Fruit fly (Drosophila melanogaster) ovary, adult (tissue): Measurements from ENCODE around the gene Neurochondrin.
A peak's percentile ranks its signal among the peaks of the same experiment; 100 is the strongest.

Experiments used
- CG17801 ChIP-seq: fragments of 200-800 bp; optimal IDR thresholded peaks from 2 replicates; lab custom pipeline; 2019; ENCODE audit warnings: missing biosample characterization, mild to moderate bottlenecking, missing genetic modification characterization, moderate library complexity; ENCODE audit not compliant: partially characterized antibody

Gene Neurochondrin

DNA sequence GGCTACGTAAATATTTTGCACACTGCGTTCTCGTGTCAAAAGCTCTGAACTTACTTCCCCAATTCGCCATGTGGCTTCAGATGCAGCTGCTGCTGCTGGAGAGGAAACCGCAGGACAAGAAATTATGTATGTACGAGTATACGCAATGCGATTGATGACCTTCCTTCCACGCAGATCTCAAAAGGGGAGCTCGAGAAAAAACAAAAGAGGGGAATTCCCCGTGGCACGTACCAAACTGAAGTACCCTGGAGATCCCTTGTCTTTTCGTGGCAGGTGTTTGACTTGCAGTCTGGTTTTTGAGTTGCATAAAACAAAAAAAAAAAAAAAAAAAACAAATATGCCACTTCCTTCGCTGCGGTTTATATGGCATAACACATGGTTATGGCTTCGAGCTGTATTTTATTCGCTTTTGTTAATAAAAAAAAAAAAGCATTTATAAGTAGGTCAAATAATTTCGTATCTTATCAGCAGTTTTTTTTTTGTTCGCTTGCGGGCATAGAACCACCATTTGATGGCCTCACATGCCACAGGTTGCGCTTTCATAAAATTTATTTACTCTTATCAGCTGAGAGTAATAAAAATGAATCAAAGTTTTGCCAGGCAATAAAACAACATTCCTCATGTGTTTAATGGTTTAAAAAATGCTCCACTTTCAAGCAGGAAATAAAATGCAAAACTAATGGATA is 35.3 kb upstream of the Neurochondrin start:
- TF ChIP-seq CG17801 (GFP tag; lab: Kevin White, UChicago): no peak

DNA sequence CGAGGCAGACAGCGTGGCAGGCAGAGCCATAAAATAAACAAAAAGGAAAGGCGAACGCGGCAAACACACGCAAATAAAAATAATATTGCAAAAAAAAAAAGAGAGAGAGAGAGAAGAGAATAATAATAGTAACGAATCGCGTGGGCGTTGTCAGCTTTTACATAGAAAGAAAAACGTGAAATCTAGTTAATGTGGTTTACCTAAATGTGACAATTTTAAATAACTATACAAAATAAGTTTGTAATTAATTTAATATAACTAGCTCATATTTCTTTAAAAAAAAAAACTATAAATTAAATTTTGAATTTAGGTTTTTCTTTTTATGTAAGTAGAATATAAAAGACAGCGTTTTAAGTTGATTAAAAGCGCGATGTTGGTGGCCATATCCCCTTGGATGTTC is 34.4 kb upstream of the Neurochondrin start:
- TF ChIP-seq CG17801 (GFP tag; lab: Kevin White, UChicago): no peak

DNA sequence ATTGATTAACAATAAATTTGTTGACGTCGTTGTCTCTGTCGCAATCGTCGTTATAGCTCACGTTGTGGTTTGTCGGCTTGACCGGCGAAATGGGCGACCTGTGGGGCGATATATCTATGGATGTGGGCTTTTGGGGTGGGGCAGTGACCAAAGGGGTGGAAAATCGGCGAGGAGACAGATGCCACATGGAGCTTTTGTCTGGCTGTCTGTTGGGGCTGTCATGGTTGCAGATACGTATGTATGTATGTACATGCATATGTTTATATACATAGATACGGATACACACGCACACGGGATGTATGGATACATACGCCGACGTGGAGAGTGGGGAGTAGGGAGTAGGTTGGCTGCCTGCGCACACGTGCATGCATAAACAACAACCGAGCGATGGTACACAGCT is 33.0 kb upstream of the Neurochondrin start:
- no peak for TF ChIP-seq CG17801 (GFP tag; lab: Kevin White, UChicago)

DNA sequence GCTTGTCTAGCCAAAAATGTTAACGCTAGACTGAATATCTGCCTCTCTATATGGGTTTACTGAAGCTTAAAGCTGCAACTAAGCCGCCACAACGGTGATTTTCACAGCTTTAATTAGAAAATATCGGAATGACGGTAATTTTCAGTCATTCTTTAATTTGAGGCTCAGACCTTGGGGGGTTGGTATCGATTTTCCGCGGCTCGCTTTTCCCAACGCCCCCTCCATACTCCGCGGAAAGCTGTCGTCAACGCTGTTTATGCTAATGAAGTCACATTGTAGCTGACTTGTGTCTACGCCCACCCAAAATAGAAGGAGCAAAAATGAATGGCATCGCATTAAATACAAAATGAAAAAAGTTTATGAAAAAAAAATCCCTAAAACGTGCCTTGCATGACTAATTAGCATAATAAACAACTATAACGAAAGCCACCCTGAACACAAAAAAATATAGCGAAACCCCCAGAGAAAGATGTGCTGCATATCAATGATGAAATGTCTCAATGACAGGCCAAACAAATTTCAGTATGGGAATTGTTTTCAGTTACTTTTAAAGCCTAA is 32.4 kb upstream of the Neurochondrin start:
- no peak for TF ChIP-seq CG17801 (GFP tag; lab: Kevin White, UChicago)

DNA sequence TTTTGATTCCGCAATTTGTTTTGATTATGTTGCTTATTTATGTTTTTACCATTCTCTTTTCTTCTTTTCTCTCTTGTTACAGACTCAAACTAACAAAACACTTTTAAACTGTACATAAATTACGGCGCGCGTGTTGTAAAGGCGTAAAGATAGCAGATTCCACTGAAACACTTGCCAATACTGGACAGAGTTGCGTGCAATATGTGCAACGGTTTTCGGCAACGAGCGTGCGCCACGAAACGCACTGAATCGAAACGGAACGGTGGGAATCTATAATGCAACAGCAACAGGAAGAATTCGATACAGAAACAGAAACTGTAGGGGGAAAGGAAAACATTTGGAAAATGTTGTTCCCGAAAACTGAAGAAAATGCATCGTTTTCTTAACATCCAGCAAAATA is 31.6 kb upstream of the Neurochondrin start:
- no peak for TF ChIP-seq CG17801 (GFP tag; lab: Kevin White, UChicago)

DNA sequence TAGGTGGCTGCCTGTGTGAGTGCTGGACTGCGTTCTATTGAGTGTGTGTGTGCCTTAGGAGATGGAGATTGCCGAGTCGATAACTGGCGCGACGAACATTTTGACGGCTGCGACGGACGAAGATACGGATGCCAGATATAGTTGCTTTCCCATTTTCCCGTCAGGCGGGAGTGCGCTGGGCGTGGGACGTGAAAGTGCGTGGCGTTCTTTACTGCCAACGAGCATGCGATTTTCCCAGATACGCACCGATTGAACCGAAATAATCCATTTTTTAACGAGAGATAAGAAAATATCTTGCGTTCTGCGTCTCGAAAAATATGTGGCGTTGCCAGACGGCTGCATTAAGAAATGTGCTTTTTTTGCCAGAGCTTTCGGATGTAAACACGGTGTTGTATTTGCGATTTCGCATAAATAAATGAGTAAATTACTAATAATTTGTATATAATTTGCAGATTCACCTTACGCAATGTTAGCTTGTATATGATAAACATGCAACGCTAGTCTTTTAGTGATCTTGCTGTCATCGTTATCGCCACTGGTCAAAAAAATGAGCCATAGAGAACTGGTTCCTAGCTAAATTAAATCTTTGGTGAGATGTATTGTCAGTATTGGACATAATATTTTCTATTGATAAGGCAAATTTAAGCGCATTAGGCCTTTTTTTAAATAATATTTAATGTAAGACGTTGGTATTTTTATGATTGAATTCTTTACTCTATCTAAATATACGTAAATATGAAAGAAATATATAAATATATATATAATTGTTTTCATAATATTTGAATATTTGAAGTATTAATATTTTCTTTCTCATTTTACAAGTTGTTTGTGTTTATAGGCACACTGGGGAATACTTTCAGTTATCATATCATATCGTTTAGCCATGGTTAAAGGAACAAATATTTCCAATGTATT is 11.8 kb upstream of the Neurochondrin start, which contains the start of gene CG9727:
TSS of gene CG9727 (minus strand) at position 537 of the 915 bp plus-strand sequence.
- no peak for TF ChIP-seq CG17801 (GFP tag; lab: Kevin White, UChicago)

DNA sequence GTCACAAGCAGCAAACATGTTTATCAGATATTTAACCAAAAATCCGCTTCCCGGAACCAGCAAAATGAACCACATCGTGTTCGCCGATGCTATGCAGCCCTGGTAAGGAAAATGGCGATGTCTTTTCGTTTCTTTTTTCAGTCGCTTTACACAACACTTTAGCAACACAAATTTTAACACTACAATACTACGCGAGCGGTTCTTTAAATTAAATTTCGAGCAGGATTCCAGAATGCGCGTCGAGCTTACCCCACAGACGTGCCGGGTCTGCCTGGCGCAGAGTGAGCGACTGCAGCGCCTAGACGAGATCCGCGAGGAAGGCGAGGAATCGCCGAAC is 11.2 kb upstream of the Neurochondrin start, which contains the start of gene Zif:
TSS of gene Zif (plus strand) at position 34 of the 337 bp plus-strand sequence.
- peak; percentile 29 for TF ChIP-seq CG17801 (GFP tag; lab: Kevin White, UChicago)

DNA sequence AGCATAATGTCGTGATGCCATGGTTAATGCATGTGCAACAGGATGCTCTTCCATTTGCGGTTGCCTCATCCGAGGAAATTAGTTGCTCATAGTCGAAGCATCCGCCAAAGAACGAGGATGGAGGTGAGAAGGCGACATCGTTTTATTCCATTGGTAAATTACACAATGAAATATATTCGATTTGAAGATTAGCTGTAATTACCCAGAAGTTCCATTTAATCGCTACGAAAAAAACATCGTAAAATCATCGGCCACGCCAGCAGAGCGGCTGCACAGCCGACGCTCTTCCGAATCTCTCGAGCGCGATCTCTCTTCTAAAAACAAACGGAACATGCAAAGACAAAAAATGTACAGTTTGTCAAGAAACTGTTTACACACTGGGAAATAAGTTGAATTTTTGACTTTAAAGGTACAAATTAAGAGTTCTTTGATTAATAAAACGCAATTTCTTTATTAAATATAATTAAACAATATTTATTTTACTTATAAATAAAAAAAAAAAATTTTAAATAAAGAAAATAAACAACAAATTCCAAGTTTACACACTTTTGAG is 7.6 kb upstream of the Neurochondrin start:
- TF ChIP-seq CG17801 (GFP tag; lab: Kevin White, UChicago): no peak

DNA sequence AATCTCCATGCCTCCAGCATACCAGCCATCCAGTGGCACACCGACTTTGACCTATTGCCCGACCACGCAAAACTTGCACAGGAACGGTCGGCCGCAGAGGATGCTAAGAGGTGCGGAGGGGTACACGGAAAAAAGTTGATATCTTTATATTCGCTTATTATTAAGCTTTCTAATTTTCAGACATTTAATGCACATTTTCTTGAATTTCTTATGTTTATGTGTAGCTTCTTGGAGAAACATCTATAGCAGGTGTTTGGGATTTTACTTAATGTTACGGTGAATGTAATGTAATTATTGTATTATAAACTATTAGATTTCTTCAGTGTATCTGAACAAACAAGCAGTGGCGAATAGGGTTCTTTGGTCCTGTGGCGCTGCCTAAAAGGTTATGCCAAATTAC is 5.3 kb upstream of the Neurochondrin start:
- TF ChIP-seq CG17801 (GFP tag; lab: Kevin White, UChicago): no peak

DNA sequence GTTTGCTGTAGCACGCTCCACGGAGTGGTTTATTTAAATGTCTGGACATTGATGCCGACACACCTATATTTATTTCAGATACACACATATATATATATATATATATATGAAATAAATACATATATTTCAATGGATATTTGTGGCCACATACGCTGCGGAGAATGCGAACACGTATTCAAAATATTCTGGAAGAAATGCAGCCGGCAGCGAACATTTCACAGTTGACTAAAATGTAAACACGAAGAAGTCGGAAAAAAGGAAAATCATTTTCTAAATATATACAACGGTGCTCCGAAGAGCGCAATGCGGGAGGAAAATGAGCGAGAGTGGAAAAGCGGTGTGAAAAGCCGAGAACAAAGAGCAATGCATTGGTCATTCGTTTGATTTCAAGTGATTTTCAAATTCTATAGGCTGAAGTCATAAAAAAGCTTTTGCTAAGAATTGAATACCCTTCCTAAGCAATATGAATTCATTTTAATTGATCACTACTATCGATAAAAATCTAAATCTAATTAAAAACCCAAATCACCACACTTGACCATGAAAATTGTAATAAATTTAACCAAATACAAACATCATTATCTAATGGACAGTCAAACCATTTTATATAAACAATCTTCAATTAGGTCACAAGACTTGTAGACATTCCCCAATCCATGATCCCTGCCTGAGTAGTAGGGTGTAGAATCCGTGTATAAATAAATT is 439 bp upstream of the Neurochondrin start:
- TF ChIP-seq CG17801 (GFP tag; lab: Kevin White, UChicago): no peak

DNA sequence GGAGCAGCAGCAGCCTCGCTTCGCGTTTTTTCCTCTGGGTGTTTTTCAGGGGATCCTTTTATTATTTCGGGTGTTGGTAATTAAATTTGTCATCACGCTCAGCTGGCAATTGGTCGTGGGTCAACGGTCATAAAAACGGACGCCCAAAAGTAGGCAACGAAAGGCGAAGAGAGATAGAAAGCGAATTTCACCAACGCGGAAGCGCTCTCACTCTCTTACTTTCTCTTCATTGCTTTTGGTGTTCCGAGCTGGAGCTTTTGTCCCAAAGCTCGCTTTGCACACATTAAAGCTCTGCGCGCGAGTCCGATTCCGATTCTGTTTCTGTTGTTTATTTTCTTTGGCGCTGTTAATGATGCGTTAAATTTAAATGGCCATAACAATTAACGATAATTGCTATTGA is 6.2 kb downstream of the Neurochondrin start:
- no peak for TF ChIP-seq CG17801 (GFP tag; lab: Kevin White, UChicago)

DNA sequence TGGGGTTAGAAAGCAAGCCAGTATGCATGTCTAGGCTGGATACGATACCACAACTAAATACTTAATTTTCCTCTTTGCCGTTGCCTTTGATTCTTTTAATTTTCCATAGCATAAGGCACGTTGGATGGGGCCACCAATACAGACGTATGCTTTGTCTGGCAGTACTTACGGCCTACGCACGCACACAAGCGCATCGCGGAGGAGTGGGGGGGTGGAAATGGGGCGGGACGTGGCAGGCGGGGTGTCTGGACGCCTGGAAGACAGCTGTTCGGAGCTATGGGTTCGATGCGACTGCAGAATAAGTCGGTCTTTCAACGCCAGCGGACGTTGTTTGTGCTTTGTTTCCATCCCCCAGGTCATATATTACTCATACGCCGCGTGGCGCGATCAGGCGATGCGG is 8.2 kb downstream of the Neurochondrin start:
- TF ChIP-seq CG17801 (GFP tag; lab: Kevin White, UChicago): no peak

DNA sequence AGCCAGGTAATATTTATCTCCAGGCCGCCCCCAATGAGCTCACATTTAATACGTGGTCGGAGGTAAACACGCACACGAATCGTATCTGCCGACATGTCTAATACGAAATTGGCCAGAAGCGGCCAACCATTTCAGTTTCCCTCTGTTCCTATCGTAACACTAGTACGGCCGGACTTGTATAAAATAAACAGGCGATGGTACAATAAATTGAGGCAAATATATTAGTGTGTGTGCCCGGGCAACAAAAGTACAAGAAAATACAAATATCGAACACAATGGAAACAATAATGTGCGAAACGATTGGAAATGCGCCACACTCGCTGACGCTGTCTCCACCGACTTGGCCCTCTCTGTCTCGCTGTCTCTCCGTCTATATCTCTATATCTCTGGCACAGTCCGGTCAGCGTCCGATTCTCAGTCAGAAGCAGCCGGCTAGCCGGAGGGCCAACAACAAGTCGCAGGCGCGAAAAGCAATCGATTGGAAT is 9.7 kb downstream of the Neurochondrin start, which contains the start of gene CG15186:
TSS of gene CG15186 (plus strand) at position 435 of the 485 bp plus-strand sequence.
- TF ChIP-seq CG17801 (GFP tag; lab: Kevin White, UChicago): no peak

DNA sequence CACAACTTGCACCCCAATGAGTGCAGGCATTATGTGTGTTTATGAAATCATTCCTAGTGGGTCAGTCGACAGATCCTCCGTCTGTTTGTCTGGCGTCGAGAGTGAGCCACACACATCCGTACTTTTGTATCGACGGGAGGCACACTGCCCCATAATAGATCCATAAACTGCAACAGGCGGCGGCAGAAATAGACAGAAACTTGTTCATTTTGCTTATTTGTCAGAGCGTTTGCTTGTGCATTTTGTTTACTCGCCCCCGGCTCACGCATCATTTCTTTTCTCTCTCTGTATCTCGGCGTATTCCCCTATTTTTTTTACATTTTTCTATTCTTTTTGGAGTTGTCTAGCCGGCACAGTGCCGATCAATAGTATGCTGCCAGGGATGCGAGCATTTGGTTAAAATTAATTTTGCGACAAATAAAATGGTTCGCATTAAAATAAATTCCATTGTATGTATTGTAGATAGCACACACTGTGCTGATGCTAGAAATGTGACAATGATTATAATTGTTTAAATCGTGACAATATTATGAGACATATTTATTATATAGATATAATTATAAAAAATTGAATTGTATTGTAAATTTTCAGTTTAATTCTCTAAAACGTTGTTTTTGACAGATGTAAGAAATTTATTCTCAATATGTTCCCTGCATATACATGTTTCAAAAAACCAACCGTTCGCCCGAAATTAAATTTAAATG is 13.7 kb downstream of the Neurochondrin start:
- TF ChIP-seq CG17801 (GFP tag; lab: Kevin White, UChicago): no peak
